Worm (Caenorhabditis elegans): ENCODE data around the gene zhit-1.

- TF ChIP-seq him-1 (tag; optimal IDR thresholded peaks at IDR 0.05) (no peak), dao-5 (tag; optimal IDR thresholded peaks at IDR 0.05) (no peak), W03F9.2 (tag; optimal IDR thresholded peaks at IDR 0.05) (no peak)
Measured at ce11 chrV:5630792-5631191, 34.4 kb upstream of the zhit-1 start, which contains the start of gene acy-4.
